Worm (Caenorhabditis elegans) whole organism, late embryonic: ENCODE measurements around the gene natc-2.
A peak's percentile ranks its signal among the peaks of the same experiment; 100 is the strongest.

Source experiments
- F13H6.1 ChIP-seq: sonication (generic microtip); optimal IDR thresholded peaks from 2 replicates; lab custom pipeline; 2016; ENCODE audit warnings: missing genetic modification characterization, missing compliant biosample characterization
- K09A11.1 ChIP-seq: sonication (generic microtip); optimal IDR thresholded peaks from 2 replicates; lab custom pipeline; 2017; ENCODE audit warnings: antibody characterized with exemption, mild to moderate bottlenecking, missing genetic modification characterization, missing compliant biosample characterization; ENCODE audit not compliant: insufficient read depth
- ahr-1 ChIP-seq: sonication (generic microtip); optimal IDR thresholded peaks from 2 replicates; lab custom pipeline; 2016; ENCODE audit warnings: missing genetic modification characterization, missing compliant biosample characterization
- ceh-18 ChIP-seq: sonication (generic microtip); optimal IDR thresholded peaks from 2 replicates; lab custom pipeline; 2016; ENCODE audit warnings: missing genetic modification characterization, missing compliant biosample characterization
- ceh-22 ChIP-seq: sonication (generic microtip); optimal IDR thresholded peaks from 2 replicates; lab custom pipeline; 2017; ENCODE audit warnings: missing biosample characterization, missing genetic modification characterization
- ceh-34 ChIP-seq: sonication (generic microtip); optimal IDR thresholded peaks from 2 replicates; lab custom pipeline; 2016; ENCODE audit warnings: mild to moderate bottlenecking, missing genetic modification characterization, missing compliant biosample characterization
- ceh-6 ChIP-seq: fragments of 200-800 bp; sonication (Bioruptor generic); optimal IDR thresholded peaks from 2 replicates; lab custom pipeline; 2018; ENCODE audit warnings: mild to moderate bottlenecking, missing genetic modification characterization, missing compliant biosample characterization
- ceh-9 ChIP-seq: sonication (generic microtip); optimal IDR thresholded peaks from 2 replicates; lab custom pipeline; 2016; ENCODE audit warnings: mild to moderate bottlenecking, missing genetic modification characterization, inconsistent platforms, missing compliant biosample characterization
- dmd-4 ChIP-seq: sonication (generic microtip); optimal IDR thresholded peaks from 2 replicates; lab custom pipeline; 2016; ENCODE audit warnings: borderline replicate concordance, missing genetic modification characterization, missing compliant biosample characterization
- dve-1 ChIP-seq: sonication (generic microtip); optimal IDR thresholded peaks from 2 replicates; lab custom pipeline; 2017; ENCODE audit warnings: antibody characterized with exemption, mild to moderate bottlenecking, missing genetic modification characterization, missing compliant biosample characterization
- elt-2 ChIP-seq: sonication (generic microtip); optimal IDR thresholded peaks from 2 replicates; lab custom pipeline; 2016; ENCODE audit warnings: missing genetic modification reagents, missing genetic modification characterization, missing compliant biosample characterization
- ets-4 ChIP-seq: sonication (generic microtip); optimal IDR thresholded peaks from 2 replicates; lab custom pipeline; 2016; ENCODE audit warnings: missing genetic modification characterization, missing compliant biosample characterization
- fkh-6 ChIP-seq: sonication (generic microtip); optimal IDR thresholded peaks from 2 replicates; lab custom pipeline; 2016; ENCODE audit warnings: missing genetic modification characterization, missing compliant biosample characterization
- hlh-13 ChIP-seq: fragments of 200-800 bp; sonication (Bioruptor generic); optimal IDR thresholded peaks from 2 replicates; lab custom pipeline; 2018; ENCODE audit warnings: mild to moderate bottlenecking, missing genetic modification characterization, missing compliant biosample characterization
- hlh-15 ChIP-seq: sonication (generic microtip); optimal IDR thresholded peaks from 2 replicates; lab custom pipeline; 2016; ENCODE audit warnings: missing genetic modification characterization, missing compliant biosample characterization
- hlh-30 ChIP-seq: sonication (generic microtip); optimal IDR thresholded peaks from 2 replicates; lab custom pipeline; 2017; ENCODE audit warnings: antibody characterized with exemption, missing genetic modification characterization, missing compliant biosample characterization; ENCODE audit not compliant: insufficient read depth
- lin-11 ChIP-seq: fragments of 200-800 bp; sonication (Bioruptor generic); optimal IDR thresholded peaks from 2 replicates; lab custom pipeline; 2018; ENCODE audit warnings: mild to moderate bottlenecking, missing genetic modification characterization, missing compliant biosample characterization
- mec-3 ChIP-seq: sonication (generic microtip); optimal IDR thresholded peaks from 2 replicates; lab custom pipeline; 2016; ENCODE audit warnings: borderline replicate concordance, missing genetic modification characterization, missing compliant biosample characterization
- nfya-1 ChIP-seq: sonication (generic microtip); optimal IDR thresholded peaks from 2 replicates; lab custom pipeline; 2017; ENCODE audit warnings: missing genetic modification characterization, mild to moderate bottlenecking, missing compliant biosample characterization, antibody characterized with exemption, moderate library complexity
- nhr-232 ChIP-seq: sonication (generic microtip); optimal IDR thresholded peaks from 2 replicates; lab custom pipeline; 2016; ENCODE audit warnings: missing genetic modification characterization, missing compliant biosample characterization
- pat-9 ChIP-seq: fragments of 200-800 bp; sonication (Bioruptor generic); optimal IDR thresholded peaks from 2 replicates; lab custom pipeline; 2018; ENCODE audit warnings: mild to moderate bottlenecking, missing genetic modification characterization, moderate library complexity, missing compliant biosample characterization
- pax-1 ChIP-seq: fragments of 150-350 bp; optimal IDR thresholded peaks from 2 replicates; lab custom pipeline; 2014; ENCODE audit warnings: missing biosample characterization, missing genetic modification characterization
- pha-2 ChIP-seq: sonication (generic microtip); optimal IDR thresholded peaks from 2 replicates; lab custom pipeline; 2017; ENCODE audit warnings: mild to moderate bottlenecking, missing genetic modification characterization, missing compliant biosample characterization
- pqm-1 ChIP-seq: sonication (generic microtip); optimal IDR thresholded peaks from 2 replicates; lab custom pipeline; 2016; ENCODE audit warnings: missing genetic modification characterization, missing compliant biosample characterization
- pros-1 ChIP-seq: fragments of 150-350 bp; optimal IDR thresholded peaks from 2 replicates; lab custom pipeline; 2014; ENCODE audit warnings: missing biosample characterization, missing genetic modification reagents, missing genetic modification characterization
- rnt-1 ChIP-seq: sonication (generic microtip); optimal IDR thresholded peaks from 2 replicates; lab custom pipeline; 2016; ENCODE audit warnings: missing genetic modification characterization, missing compliant biosample characterization
- syd-9 ChIP-seq: sonication (generic microtip); optimal IDR thresholded peaks from 2 replicates; lab custom pipeline; 2016; ENCODE audit warnings: mild to moderate bottlenecking, missing genetic modification characterization, moderate library complexity, missing compliant biosample characterization
- tbx-2 ChIP-seq: sonication (generic microtip); optimal IDR thresholded peaks from 2 replicates; lab custom pipeline; 2016; ENCODE audit warnings: missing genetic modification characterization, missing compliant biosample characterization
- unc-42 ChIP-seq: sonication (generic microtip); optimal IDR thresholded peaks from 2 replicates; lab custom pipeline; 2016; ENCODE audit warnings: missing genotype, missing genetic modification characterization, missing compliant biosample characterization
- unc-55 ChIP-seq: sonication (generic microtip); optimal IDR thresholded peaks from 2 replicates; lab custom pipeline; 2017; ENCODE audit warnings: missing biosample characterization, missing genetic modification reagents, missing genetic modification characterization
- unc-86 ChIP-seq: sonication (generic microtip); optimal IDR thresholded peaks from 2 replicates; lab custom pipeline; 2016; ENCODE audit warnings: missing genetic modification characterization, missing compliant biosample characterization
- ztf-16 ChIP-seq: sonication (generic microtip); optimal IDR thresholded peaks from 2 replicates; lab custom pipeline; 2017; ENCODE audit warnings: missing genetic modification characterization, missing compliant biosample characterization

natc-2 gene

DNA sequence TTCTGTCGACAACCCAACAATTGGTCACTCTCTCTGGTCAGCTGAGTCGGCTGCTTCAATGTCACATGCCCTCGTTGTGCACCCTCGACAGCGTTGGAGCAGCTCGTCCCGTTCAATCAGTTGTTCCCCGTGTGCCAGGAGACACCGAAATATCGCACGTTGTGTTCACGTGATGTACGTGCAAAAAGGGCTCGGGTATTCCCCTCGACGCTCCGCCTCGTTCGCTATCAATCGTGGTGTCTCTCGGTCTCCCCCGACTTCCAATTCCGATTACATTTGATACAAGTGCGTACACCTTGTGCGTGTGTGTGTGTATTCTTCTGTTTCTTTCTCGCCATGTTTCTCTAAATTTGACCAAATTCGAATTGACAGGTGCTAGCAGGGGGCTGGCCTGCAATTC, 2.4 kb upstream of the natc-2 start:
- TF ChIP-seq rnt-1 (tag; lab: Kevin White, UChicago) (peak; percentile 75), elt-2 (peak; percentile 58), F13H6.1 (tag; lab: Kevin White, UChicago) (peak; percentile 6), pat-9 (peak; percentile 4), syd-9 (peak; percentile 36), tbx-2 (tag; lab: Kevin White, UChicago) (peak; percentile 56), lin-11 (no peak), ets-4 (tag; lab: Kevin White, UChicago) (no peak), unc-55 (GFP tag; lab: Kevin White, UChicago) (peak; percentile 64), hlh-30 (peak; percentile 94), ceh-18 (tag; lab: Kevin White, UChicago) (peak; percentile 37), ceh-34 (peak; percentile 51), pqm-1 (peak; percentile 53), dve-1 (tag; lab: Kevin White, UChicago) (no peak), ceh-6 (GFP tag; lab: Kevin White, UChicago) (no peak)

DNA sequence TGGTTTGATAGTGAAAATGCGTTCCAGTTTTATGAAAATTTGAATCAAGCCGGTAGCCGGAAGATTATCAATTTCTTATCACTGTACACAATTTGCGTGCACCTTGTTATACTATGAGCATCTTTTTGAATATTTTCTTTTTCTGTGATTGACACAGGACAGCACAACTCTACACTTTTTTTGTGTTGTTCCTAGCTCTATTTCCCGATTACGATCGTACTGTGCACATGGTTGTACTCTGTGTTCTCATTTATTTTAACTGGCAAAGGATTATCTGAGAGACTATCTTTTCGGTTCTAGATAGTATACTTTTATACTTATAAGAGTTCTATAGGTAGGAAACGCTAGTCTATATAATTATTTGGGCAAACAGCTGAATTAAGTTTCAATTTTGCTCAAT, 1.8 kb upstream of the natc-2 start:
- no peak for TF ChIP-seq ceh-9
- no peak for TF ChIP-seq ceh-18 (tag; lab: Kevin White, UChicago)
- no peak for TF ChIP-seq ceh-22 (tag; lab: Kevin White, UChicago)
- no peak for TF ChIP-seq unc-86 (tag; lab: Kevin White, UChicago)
- no peak for TF ChIP-seq mec-3 (tag; lab: Kevin White, UChicago)
- no peak for TF ChIP-seq dmd-4 (tag; lab: Kevin White, UChicago)
- TF ChIP-seq pqm-1 = no peak
- no peak for TF ChIP-seq elt-2
- TF ChIP-seq fkh-6 (tag; lab: Kevin White, UChicago) = no peak
- TF ChIP-seq K09A11.1 (tag; lab: Kevin White, UChicago) = no peak
- no peak for TF ChIP-seq ets-4 (tag; lab: Kevin White, UChicago)
- TF ChIP-seq hlh-13 (GFP tag; lab: Kevin White, UChicago) = no peak
- no peak for TF ChIP-seq tbx-2 (tag; lab: Kevin White, UChicago)
- TF ChIP-seq ztf-16 (tag; lab: Kevin White, UChicago) = no peak
- no peak for TF ChIP-seq hlh-15 (tag; lab: Kevin White, UChicago)
- no peak for TF ChIP-seq pax-1 (tag; lab: Kevin White, UChicago)
- TF ChIP-seq ceh-6 (GFP tag; lab: Kevin White, UChicago) = no peak
- no peak for TF ChIP-seq pros-1

DNA sequence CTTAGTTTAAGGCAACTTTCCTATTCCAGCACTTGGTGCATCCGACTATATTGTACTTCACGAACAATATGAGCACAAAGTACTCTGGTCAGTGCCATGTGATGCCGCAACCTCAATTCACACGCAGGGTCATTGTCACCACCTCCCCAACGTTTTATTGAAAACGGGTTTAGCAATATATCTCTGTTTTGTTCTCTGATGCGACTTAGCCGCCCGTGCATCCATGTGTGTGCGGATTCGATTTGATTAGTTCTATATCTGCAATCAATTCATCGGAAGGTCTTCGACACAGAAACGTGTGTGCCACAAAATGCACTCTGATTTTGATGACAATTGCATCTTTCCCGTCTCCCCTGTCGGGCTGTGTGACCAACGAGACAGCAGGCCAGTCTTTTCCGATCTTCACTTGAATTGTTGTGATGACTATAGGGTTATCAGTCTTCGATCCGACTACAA, 1.2 kb upstream of the natc-2 start:
- TF ChIP-seq unc-55 (GFP tag; lab: Kevin White, UChicago) = peak; percentile 54
- TF ChIP-seq pat-9 = no peak

DNA sequence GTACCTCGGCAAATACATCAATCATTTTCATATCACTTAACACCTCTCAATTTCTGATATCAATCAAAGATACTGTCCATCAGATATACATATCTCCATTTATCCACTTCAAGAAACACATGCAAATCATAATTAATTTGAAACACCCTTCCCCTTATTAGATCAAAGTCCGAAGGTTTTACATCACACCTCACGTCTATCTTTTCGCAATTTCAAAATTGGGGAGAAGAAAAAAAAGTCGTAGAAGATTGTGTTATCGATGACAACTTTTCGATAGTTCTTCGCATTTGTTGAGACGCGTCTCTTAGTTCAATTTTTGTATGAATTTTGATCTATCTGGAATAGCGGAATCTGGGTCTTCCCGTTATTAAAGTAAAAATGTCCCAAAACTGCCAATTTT, 629 bp upstream of the natc-2 start:
- TF ChIP-seq unc-42 (tag; lab: Kevin White, UChicago) (no peak), tbx-2 (tag; lab: Kevin White, UChicago) (no peak)

DNA sequence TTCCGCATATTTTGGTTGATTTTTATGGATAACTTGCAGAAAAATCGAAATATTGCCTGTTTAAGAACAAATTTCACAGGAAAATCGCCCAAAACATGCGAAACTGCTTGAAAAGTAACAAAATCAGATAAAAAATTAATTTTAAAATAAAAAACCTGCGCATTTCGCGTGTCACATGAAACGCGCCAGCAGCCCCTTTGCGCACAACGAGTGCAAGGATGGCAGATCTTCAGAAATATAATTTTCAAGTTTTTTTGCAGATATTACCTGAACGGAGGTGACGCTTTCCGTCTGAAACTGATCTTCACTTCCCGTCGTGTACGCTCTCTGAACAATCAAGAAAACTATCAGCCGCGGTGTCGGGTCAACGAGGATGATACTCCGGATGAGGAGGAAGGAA, 1.1 kb downstream of the natc-2 start:
- no peak for TF ChIP-seq ahr-1 (tag; lab: Kevin White, UChicago)
- peak; percentile 20 for TF ChIP-seq pha-2
- TF ChIP-seq tbx-2 (tag; lab: Kevin White, UChicago) = peak; percentile 18
- TF ChIP-seq nhr-232 (tag; lab: Kevin White, UChicago) = no peak
- TF ChIP-seq ceh-34 = peak; percentile 1
- peak; percentile 48 for TF ChIP-seq unc-42 (tag; lab: Kevin White, UChicago)
- TF ChIP-seq lin-11 = no peak

DNA sequence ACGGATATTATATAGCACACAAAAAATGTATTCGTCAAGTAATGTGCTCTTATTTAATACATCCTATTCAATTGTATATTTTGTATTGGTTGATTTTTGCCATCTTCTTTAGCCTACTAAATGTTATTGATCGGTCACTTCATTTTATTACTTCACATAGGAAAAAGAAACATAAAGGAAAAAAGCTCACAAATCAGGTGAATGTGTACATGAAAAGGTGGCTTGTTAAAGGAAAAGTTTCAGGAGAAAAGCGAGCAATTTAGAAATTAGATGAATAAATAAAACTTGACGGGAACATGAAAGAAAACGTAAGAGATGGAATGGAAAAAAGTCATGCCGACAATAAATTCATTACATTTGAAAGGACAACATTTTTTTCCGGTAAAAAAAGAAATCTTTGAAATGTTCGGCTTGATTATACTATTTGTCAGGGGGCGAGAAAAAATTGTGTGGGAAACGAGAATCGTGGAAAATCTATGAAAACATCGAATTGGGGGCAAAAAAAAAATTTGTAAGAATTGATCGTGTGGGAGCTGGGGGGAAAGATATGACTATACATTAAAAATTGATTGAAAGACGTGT, 1.6 kb downstream of the natc-2 start:
- TF ChIP-seq nfya-1 = peak; percentile 9
- TF ChIP-seq ceh-9 = no peak
